Fruit fly (Drosophila melanogaster) whole organism, prepupa: ENCODE results near the gene pyd.

Experiments
- Blimp-1 ChIP-seq: fragments of 200-800 bp; sonication (Bioruptor generic); optimal IDR thresholded peaks from 3 replicates; lab custom pipeline; 2017; ENCODE audit warnings: missing biosample characterization, missing genetic modification characterization, mild to moderate bottlenecking, moderate library complexity, missing genetic modification reagents
- CG10631 ChIP-seq: fragments of 200-800 bp; sonication (Bioruptor generic); optimal IDR thresholded peaks from 2 replicates; lab custom pipeline; 2016; ENCODE audit warnings: missing biosample characterization, missing genetic modification characterization
- CG10669 ChIP-seq: fragments of 200-800 bp; sonication (Bioruptor generic); optimal IDR thresholded peaks from 3 replicates; lab custom pipeline; 2018; ENCODE audit warnings: missing biosample characterization, mild to moderate bottlenecking, missing genetic modification characterization, moderate library complexity
- CG11294 ChIP-seq: fragments of 200-800 bp; sonication (Bioruptor generic); IDR thresholded peaks from 2 replicates; pipeline ENCODE4 v1.3.6; 2022; ENCODE audit warnings: missing biosample characterization, missing genetic modification characterization
- CG11762 ChIP-seq: fragments of 200-800 bp; sonication (Bioruptor generic); optimal IDR thresholded peaks from 3 replicates; lab custom pipeline; 2016; ENCODE audit warnings: missing biosample characterization, missing genetic modification characterization; ENCODE audit not compliant: insufficient read depth
- CG11902 ChIP-seq: fragments of 200-800 bp; sonication (Bioruptor generic); optimal IDR thresholded peaks from 3 replicates; lab custom pipeline; 2016; ENCODE audit warnings: missing biosample characterization, missing genetic modification characterization
- CG15336 ChIP-seq: fragments of 200-800 bp; sonication (Bioruptor generic); IDR thresholded peaks from 2 replicates; pipeline ENCODE4 v1.3.6; 2022; ENCODE audit warnings: missing biosample characterization, missing genetic modification characterization
- CG1621 ChIP-seq: fragments of 200-800 bp; sonication (Bioruptor generic); optimal IDR thresholded peaks from 3 replicates; lab custom pipeline; 2018; ENCODE audit warnings: missing biosample characterization, mild to moderate bottlenecking, missing genetic modification characterization
- CG3032 ChIP-seq: fragments of 200-800 bp; optimal IDR thresholded peaks from 2 replicates; lab custom pipeline; 2019; ENCODE audit warnings: missing biosample characterization, mild to moderate bottlenecking, missing genetic modification characterization, moderate library complexity
- CG31627 ChIP-seq: fragments of 200-800 bp; sonication (Bioruptor generic); optimal IDR thresholded peaks from 3 replicates; lab custom pipeline; 2016; ENCODE audit warnings: missing biosample characterization, missing genetic modification characterization
- CG34406 ChIP-seq: fragments of 200-800 bp; sonication (Bioruptor generic); optimal IDR thresholded peaks from 3 replicates; lab custom pipeline; 2016; ENCODE audit warnings: missing biosample characterization, missing genetic modification characterization
- CG3919 ChIP-seq: fragments of 200-800 bp; sonication (Bioruptor generic); optimal IDR thresholded peaks from 3 replicates; lab custom pipeline; 2016; ENCODE audit warnings: missing biosample characterization, missing genetic modification characterization
- CG4318 ChIP-seq: fragments of 200-800 bp; sonication (Bioruptor generic); optimal IDR thresholded peaks from 3 replicates; lab custom pipeline; 2017; ENCODE audit warnings: missing biosample characterization, mild to moderate bottlenecking, missing genetic modification characterization
- CG6163 ChIP-seq: fragments of 200-800 bp; sonication (Bioruptor generic); IDR thresholded peaks from 3 replicates; pipeline ENCODE4 v1.3.6; 2022; ENCODE audit warnings: missing biosample characterization, missing genetic modification characterization
- CG6276 ChIP-seq: fragments of 200-800 bp; sonication (Bioruptor generic); optimal IDR thresholded peaks from 2 replicates; lab custom pipeline; 2017; ENCODE audit warnings: missing biosample characterization, mild to moderate bottlenecking, missing genetic modification characterization
- CG6792 ChIP-seq: fragments of 200-800 bp; sonication (Bioruptor generic); optimal IDR thresholded peaks from 3 replicates; lab custom pipeline; 2016; ENCODE audit warnings: missing biosample characterization, missing genetic modification characterization
- CG6808 ChIP-seq: fragments of 200-800 bp; sonication (Bioruptor generic); optimal IDR thresholded peaks from 3 replicates; lab custom pipeline; 2017; ENCODE audit warnings: missing biosample characterization, missing genetic modification characterization, mild to moderate bottlenecking, moderate library complexity, missing genetic modification reagents
- CG6854 ChIP-seq: fragments of 200-800 bp; sonication (Bioruptor generic); optimal IDR thresholded peaks from 2 replicates; lab custom pipeline; 2017; ENCODE audit warnings: missing biosample characterization, mild to moderate bottlenecking, missing genetic modification characterization
- CG7368 ChIP-seq: fragments of 200-800 bp; sonication (Bioruptor generic); optimal IDR thresholded peaks from 3 replicates; lab custom pipeline; 2016; ENCODE audit warnings: missing biosample characterization, missing genetic modification characterization
- CG8319 ChIP-seq: fragments of 200-800 bp; sonication (Bioruptor generic); optimal IDR thresholded peaks from 3 replicates; lab custom pipeline; 2016; ENCODE audit warnings: missing biosample characterization, missing genetic modification characterization
- CG8632 ChIP-seq: fragments of 200-800 bp; sonication (Bioruptor generic); optimal IDR thresholded peaks from 3 replicates; lab custom pipeline; 2016; ENCODE audit warnings: missing biosample characterization, missing genetic modification characterization
- Eip78C ChIP-seq: fragments of 200-800 bp; sonication (Bioruptor generic); peaks from one replicate; lab custom pipeline; 2016; ENCODE audit warnings: missing biosample characterization, missing genetic modification characterization
- Eip93F ChIP-seq: fragments of 200-800 bp; sonication (Bioruptor generic); optimal IDR thresholded peaks from 2 replicates; lab custom pipeline; 2016; ENCODE audit warnings: missing biosample characterization, mild to moderate bottlenecking, missing genetic modification characterization
- Ets21C ChIP-seq: fragments of 200-800 bp; sonication (Bioruptor generic); optimal IDR thresholded peaks from 3 replicates; lab custom pipeline; 2016; ENCODE audit warnings: missing biosample characterization, missing genetic modification characterization
- Hr38 ChIP-seq: sonication (Bioruptor generic); optimal IDR thresholded peaks from 2 replicates; lab custom pipeline; 2016; ENCODE audit warnings: missing biosample characterization, missing genetic modification characterization
- Lpt ChIP-seq: fragments of 200-800 bp; sonication (Bioruptor generic); optimal IDR thresholded peaks from 3 replicates; lab custom pipeline; 2016; ENCODE audit warnings: missing biosample characterization, missing genetic modification characterization
- Met ChIP-seq: fragments of 200-800 bp; sonication (Bioruptor generic); optimal IDR thresholded peaks from 3 replicates; lab custom pipeline; 2016; ENCODE audit warnings: missing biosample characterization, missing genetic modification characterization
- OdsH ChIP-seq: fragments of 200-800 bp; sonication (Bioruptor generic); optimal IDR thresholded peaks from 3 replicates; lab custom pipeline; 2016; ENCODE audit warnings: missing biosample characterization, missing genetic modification characterization
- Smox ChIP-seq: fragments of 200-800 bp; sonication (Bioruptor generic); optimal IDR thresholded peaks from 3 replicates; lab custom pipeline; 2016; ENCODE audit warnings: missing biosample characterization, missing genetic modification characterization
- Sox14 ChIP-seq: fragments of 200-800 bp; sonication (Bioruptor generic); optimal IDR thresholded peaks from 3 replicates; lab custom pipeline; 2016; ENCODE audit warnings: missing biosample characterization, missing genetic modification characterization
- Sox15 ChIP-seq: fragments of 200-800 bp; sonication (Bioruptor generic); optimal IDR thresholded peaks from 3 replicates; lab custom pipeline; 2016; ENCODE audit warnings: missing biosample characterization, missing genetic modification characterization
- acj6 ChIP-seq: fragments of 200-800 bp; sonication (Bioruptor generic); optimal IDR thresholded peaks from 3 replicates; lab custom pipeline; 2016; ENCODE audit warnings: missing biosample characterization, missing genetic modification characterization
- cyc ChIP-seq: fragments of 200-800 bp; sonication (Bioruptor generic); optimal IDR thresholded peaks from 3 replicates; lab custom pipeline; 2016; ENCODE audit warnings: missing biosample characterization, missing genetic modification characterization
- dac ChIP-seq: fragments of 200-800 bp; sonication (Bioruptor generic); optimal IDR thresholded peaks from 2 replicates; lab custom pipeline; 2017; ENCODE audit warnings: missing biosample characterization, mild to moderate bottlenecking, missing genetic modification characterization
- dsx ChIP-seq: fragments of 200-800 bp; optimal IDR thresholded peaks from 3 replicates; lab custom pipeline; 2019; ENCODE audit warnings: missing biosample characterization, mild to moderate bottlenecking, missing genetic modification characterization, moderate library complexity; ENCODE audit not compliant: poor library complexity, severe bottlenecking
- eg ChIP-seq: fragments of 200-800 bp; sonication (Bioruptor generic); IDR thresholded peaks from 3 replicates; pipeline ENCODE4 v1.3.6; 2022; ENCODE audit warnings: missing biosample characterization, missing genetic modification characterization
- esn ChIP-seq: fragments of 200-800 bp; sonication (Bioruptor generic); optimal IDR thresholded peaks from 2 replicates; lab custom pipeline; 2016; ENCODE audit warnings: missing biosample characterization, mild to moderate bottlenecking, missing genetic modification characterization, moderate library complexity
- fd59A ChIP-seq: fragments of 200-800 bp; sonication (Bioruptor generic); optimal IDR thresholded peaks from 2 replicates; lab custom pipeline; 2017; ENCODE audit warnings: missing biosample characterization, mild to moderate bottlenecking, missing genetic modification characterization, missing genetic modification reagents
- fd85E ChIP-seq: fragments of 200-800 bp; sonication (Bioruptor generic); optimal IDR thresholded peaks from 3 replicates; lab custom pipeline; 2016; ENCODE audit warnings: missing biosample characterization, missing genetic modification characterization
- lz ChIP-seq: fragments of 200-800 bp; sonication (Bioruptor generic); optimal IDR thresholded peaks from 3 replicates; lab custom pipeline; 2016; ENCODE audit warnings: missing biosample characterization, missing genetic modification characterization
- net ChIP-seq: fragments of 200-800 bp; sonication (Bioruptor generic); optimal IDR thresholded peaks from 3 replicates; lab custom pipeline; 2016; ENCODE audit warnings: missing biosample characterization, missing genetic modification characterization
- pdm3 ChIP-seq: fragments of 200-800 bp; sonication (Bioruptor generic); optimal IDR thresholded peaks from 3 replicates; lab custom pipeline; 2016; ENCODE audit warnings: missing biosample characterization, missing genetic modification characterization
- salr ChIP-seq, 2 experiments: fragments of 200-800 bp; sonication (Bioruptor generic); optimal IDR thresholded peaks; 3 replicates each; lab custom pipeline; 2016 to 2018; ENCODE audit warnings: missing biosample characterization in 2 of 2, missing genetic modification characterization in 2 of 2, mild to moderate bottlenecking in 1 of 2
- spab ChIP-seq: fragments of 200-800 bp; sonication (Bioruptor generic); optimal IDR thresholded peaks from 2 replicates; lab custom pipeline; 2017; ENCODE audit warnings: missing biosample characterization, mild to moderate bottlenecking, missing genetic modification characterization, missing genetic modification reagents
- ss ChIP-seq, 2 experiments: fragments of 200-800 bp; sonication (Bioruptor generic); optimal IDR thresholded peaks; 2 replicates in 1 of 2; 3 replicates in 1 of 2; lab custom pipeline; 2017 to 2018; ENCODE audit warnings: mild to moderate bottlenecking in 2 of 2, missing biosample characterization in 2 of 2, missing genetic modification characterization in 2 of 2, moderate library complexity in 1 of 2
- svp ChIP-seq: fragments of 200-800 bp; sonication (Bioruptor generic); peaks from one replicate; lab custom pipeline; 2016; ENCODE audit warnings: missing biosample characterization, missing genetic modification characterization
- topi ChIP-seq: fragments of 200-800 bp; sonication (Bioruptor generic); optimal IDR thresholded peaks from 3 replicates; lab custom pipeline; 2016; ENCODE audit warnings: missing biosample characterization, missing genetic modification characterization
- vri ChIP-seq: fragments of 200-800 bp; sonication (Bioruptor generic); optimal IDR thresholded peaks from 3 replicates; lab custom pipeline; 2016; ENCODE audit warnings: missing biosample characterization, mild to moderate bottlenecking, missing genetic modification characterization

Gene pyd

DNA sequence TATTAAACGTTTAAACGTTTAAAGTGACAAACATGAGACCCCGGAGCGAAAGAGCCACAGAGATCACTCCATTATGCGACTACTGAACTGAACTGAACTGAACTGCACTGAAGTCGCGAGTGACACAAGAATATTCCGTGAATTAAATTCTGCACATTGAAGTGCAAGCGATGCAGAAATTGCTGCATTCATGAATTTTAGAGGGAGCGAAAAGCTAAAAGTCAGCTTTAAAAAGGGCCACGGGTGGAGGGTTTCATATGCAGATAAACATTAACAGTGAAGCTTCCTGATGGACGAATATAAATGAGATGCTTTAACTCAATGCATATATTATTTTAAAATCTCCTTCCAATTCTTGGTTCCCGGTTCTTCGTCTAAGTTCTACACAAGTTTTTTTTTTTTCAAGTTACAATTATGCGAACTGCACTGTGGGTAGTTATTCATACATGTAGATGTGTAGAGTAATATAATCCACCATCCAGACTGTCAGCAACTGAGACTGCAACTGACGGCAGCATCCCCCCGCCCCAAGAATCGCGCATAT is 84.5 kb downstream of the pyd start (continued):
- TF ChIP-seq salr (GFP tag; optimal IDR thresholded peaks at IDR 0.05; lab: Kevin White, UChicago) (peak; percentile 13 to 21), Blimp-1 (GFP tag; lab: Kevin White, UChicago) (no peak), svp (GFP tag; lab: Kevin White, UChicago) (peak; percentile 79), CG15336 (GFP tag; lab: Robert Waterston, UW) (peak; percentile 55), Eip93F (GFP tag; lab: Kevin White, UChicago) (no peak), CG1621 (tag; lab: Kevin White, UChicago) (peak; percentile 46), CG10631 (GFP tag; lab: Kevin White, UChicago) (peak; percentile 72), vri (no peak), Sox15 (GFP tag; lab: Kevin White, UChicago) (peak; percentile 34)

DNA sequence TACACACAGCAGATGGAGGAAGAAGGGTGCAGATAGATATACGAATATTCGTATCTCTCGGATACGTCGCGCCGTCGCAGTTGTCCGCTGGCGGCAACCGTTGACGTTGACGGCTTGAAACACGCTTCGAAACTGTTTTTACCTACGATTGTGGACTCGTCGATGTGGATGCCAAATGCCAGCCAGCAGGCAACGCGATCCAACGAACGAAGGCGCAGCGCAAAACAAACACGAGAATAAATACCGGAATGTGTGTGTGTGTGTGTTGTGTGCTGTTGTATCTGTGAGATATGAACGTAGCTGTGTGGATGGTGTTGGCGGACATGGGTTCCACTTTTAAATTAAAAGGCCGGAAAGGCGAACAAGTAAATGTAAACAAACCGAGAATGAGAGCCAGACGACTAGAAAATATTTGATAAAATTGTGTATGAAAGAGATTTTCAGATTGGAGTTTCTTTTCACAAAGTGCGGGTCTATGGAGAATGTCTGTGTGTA is 85.5 kb downstream of the pyd start:
- TF ChIP-seq CG6808 (GFP tag; lab: Kevin White, UChicago) (peak; percentile 43), pdm3 (GFP tag; lab: Kevin White, UChicago) (no peak), CG11902 (GFP tag; lab: Kevin White, UChicago) (no peak), lz (GFP tag; lab: Kevin White, UChicago) (no peak), Sox14 (GFP tag; lab: Kevin White, UChicago) (peak; percentile 0), CG6854 (GFP tag; lab: Kevin White, UChicago) (peak; percentile 74), Ets21C (GFP tag; lab: Kevin White, UChicago) (no peak), Sox15 (GFP tag; lab: Kevin White, UChicago) (no peak), CG6276 (GFP tag; lab: Kevin White, UChicago) (peak; percentile 49), CG31627 (GFP tag; lab: Kevin White, UChicago) (no peak), CG11762 (GFP tag; lab: Kevin White, UChicago) (no peak), cyc (no peak), Lpt (GFP tag; lab: Kevin White, UChicago) (peak; percentile 0), Hr38 (GFP tag; lab: Kevin White, UChicago) (no peak), topi (GFP tag; lab: Kevin White, UChicago) (no peak), CG34406 (peak; percentile 14), esn (GFP tag; lab: Kevin White, UChicago) (peak; percentile 22), CG4318 (GFP tag; lab: Kevin White, UChicago) (no peak), CG8632 (GFP tag; lab: Kevin White, UChicago) (peak; percentile 19), net (GFP tag; lab: Kevin White, UChicago) (peak; percentile 52), OdsH (GFP tag; lab: Kevin White, UChicago) (no peak), CG10631 (GFP tag; lab: Kevin White, UChicago) (no peak), CG3919 (GFP tag; lab: Kevin White, UChicago) (no peak), Eip78C (GFP tag; lab: Kevin White, UChicago) (peak; percentile 73), acj6 (GFP tag; lab: Kevin White, UChicago) (no peak), CG15336 (GFP tag; lab: Robert Waterston, UW) (peak; percentile 62), CG6792 (GFP tag; lab: Kevin White, UChicago) (peak; percentile 37), Blimp-1 (GFP tag; lab: Kevin White, UChicago) (no peak), CG3032 (tag; lab: Kevin White, UChicago) (no peak), Met (GFP tag; lab: Kevin White, UChicago) (no peak), CG6163 (GFP tag; lab: Robert Waterston, UW) (peak; percentile 80), salr (GFP tag; optimal IDR thresholded peaks at IDR 0.05; lab: Kevin White, UChicago) (no peak), CG7368 (GFP tag; lab: Kevin White, UChicago) (no peak), vri (peak; percentile 33), CG1621 (tag; lab: Kevin White, UChicago) (peak; percentile 56), dac (GFP tag; lab: Kevin White, UChicago) (no peak), eg (GFP tag; lab: Robert Waterston, UW) (peak; percentile 55; the same call in 2 of the 3 replicates), spab (no peak), ss (GFP tag; optimal IDR thresholded peaks at IDR 0.05; lab: Kevin White, UChicago) (peak in 1 of 2 experiments; percentile 64), CG8319 (no peak), Eip93F (GFP tag; lab: Kevin White, UChicago) (no peak), fd59A (GFP tag; lab: Kevin White, UChicago) (no peak), Smox (GFP tag; lab: Kevin White, UChicago) (no peak), CG11294 (GFP tag; lab: Robert Waterston, UW) (no peak), fd85E (GFP tag; lab: Kevin White, UChicago) (no peak), CG10669 (GFP tag; lab: Kevin White, UChicago) (peak; percentile 23), dsx (no peak)
